Worm (Caenorhabditis elegans) whole organism, midembryonic: Measurements from ENCODE around the gene B0281.4.
"Not testable (repeated sequence)": the region's sequence is repeated elsewhere in the genome, so short reads cannot be mapped to it uniquely, and the experiment has no call there.

Experiments
- T22C8.4 ChIP-seq: fragments of 200-800 bp; sonication (Bioruptor generic); IDR thresholded peaks from 2 replicates; pipeline ENCODE4 v1.3.6; 2022; ENCODE audit warnings: missing genetic modification characterization, missing compliant biosample characterization
- cog-1 ChIP-seq: sonication (generic microtip); optimal IDR thresholded peaks from 2 replicates; lab custom pipeline; 2016; ENCODE audit warnings: missing genetic modification characterization, missing compliant biosample characterization
- flt-1 ChIP-seq: fragments of 200-800 bp; sonication (Bioruptor generic); IDR thresholded peaks from 2 replicates; pipeline ENCODE4 v1.3.6; 2022; ENCODE audit warnings: missing genetic modification characterization, missing compliant biosample characterization
- klf-2 ChIP-seq: fragments of 200-800 bp; sonication (Bioruptor generic); conservative IDR thresholded peaks from 2 replicates; pipeline ENCODE4 v1.3.6; 2022; ENCODE audit warnings: missing genetic modification reagents, missing genetic modification characterization, missing compliant biosample characterization
- med-1 ChIP-seq: sonication (generic microtip); optimal IDR thresholded peaks from 2 replicates; lab custom pipeline; 2017; ENCODE audit warnings: missing genetic modification characterization, mild to moderate bottlenecking, missing compliant biosample characterization, antibody characterized with exemption, missing genetic modification reagents; ENCODE audit not compliant: insufficient read depth
- ztf-23 ChIP-seq: fragments of 200-800 bp; sonication (Bioruptor generic); IDR thresholded peaks from 2 replicates; pipeline ENCODE4 v1.3.6; 2022; ENCODE audit warnings: missing genetic modification reagents, missing genetic modification characterization, missing compliant biosample characterization
- ztf-29 ChIP-seq: fragments of 200-800 bp; sonication (Bioruptor generic); IDR thresholded peaks from 2 replicates; pipeline ENCODE4 v1.3.6; 2022; ENCODE audit warnings: missing genetic modification reagents, missing genetic modification characterization, missing compliant biosample characterization

DNA sequence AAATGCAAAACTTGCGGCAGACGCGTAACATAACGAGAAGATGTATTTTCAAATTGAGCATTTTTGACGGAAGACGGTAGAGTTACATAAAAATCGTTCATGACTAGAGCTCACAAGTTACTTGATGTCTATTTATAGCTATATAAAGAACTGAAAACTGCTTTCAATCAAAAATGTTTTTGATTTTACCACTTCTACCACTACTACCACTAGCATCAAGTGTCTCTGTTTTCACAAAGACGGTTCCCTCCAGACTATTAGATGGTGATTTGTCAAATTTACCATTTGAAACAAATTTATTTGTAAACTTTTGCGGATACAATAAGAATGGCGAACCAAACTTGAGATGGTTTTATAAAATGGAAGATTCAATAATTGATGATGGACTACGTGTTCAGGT, 16.0 kb downstream of the B0281.4 start, which contains the start of gene K09F6.9:
- not testable (repeated sequence) for TF ChIP-seq med-1 (GFP tag; lab: Kevin White, UChicago); flt-1 (GFP tag; lab: Robert Waterston, UW); cog-1 (tag; lab: Kevin White, UChicago); ztf-23 (GFP tag; lab: Robert Waterston, UW); ztf-29 (GFP tag; lab: Robert Waterston, UW); klf-2; T22C8.4
